Worm (Caenorhabditis elegans) whole organism, early embryonic: Measurements from ENCODE around the gene nish-1.

Experiments used
- aly-1 ChIP-seq: sonication (generic microtip); optimal IDR thresholded peaks from 2 replicates; lab custom pipeline; 2016; ENCODE audit warnings: missing genetic modification characterization, missing compliant biosample characterization
- ama-1 ChIP-seq: fragments of 150-350 bp; optimal IDR thresholded peaks from 2 replicates; lab custom pipeline; 2014
- ceh-13 ChIP-seq: fragments of 200-800 bp; sonication (Bioruptor generic); optimal IDR thresholded peaks from 2 replicates; lab custom pipeline; 2018; ENCODE audit warnings: mild to moderate bottlenecking, missing genetic modification characterization, missing compliant biosample characterization
- ceh-36 ChIP-seq: sonication (generic microtip); optimal IDR thresholded peaks from 2 replicates; lab custom pipeline; 2016; ENCODE audit warnings: missing genetic modification characterization, inconsistent platforms, missing compliant biosample characterization
- ets-7 ChIP-seq: sonication (generic microtip); optimal IDR thresholded peaks from 2 replicates; lab custom pipeline; 2016; ENCODE audit warnings: missing genotype, missing genetic modification characterization, missing compliant biosample characterization
- flt-1 ChIP-seq: fragments of 200-800 bp; sonication (Bioruptor generic); IDR thresholded peaks from 2 replicates; pipeline ENCODE4 v1.3.6; 2022; ENCODE audit warnings: missing genetic modification characterization, missing compliant biosample characterization
- hmbx-1 ChIP-seq: sonication (generic microtip); optimal IDR thresholded peaks from 2 replicates; lab custom pipeline; 2016; ENCODE audit warnings: mild to moderate bottlenecking, missing genetic modification characterization, missing compliant biosample characterization
- hmg-4 ChIP-seq: fragments of 200-800 bp; sonication (Bioruptor generic); optimal IDR thresholded peaks from 2 replicates; lab custom pipeline; 2018; ENCODE audit warnings: mild to moderate bottlenecking, missing genetic modification characterization, missing compliant biosample characterization
- hnd-1 ChIP-seq: sonication (generic microtip); optimal IDR thresholded peaks from 2 replicates; lab custom pipeline; 2016; ENCODE audit warnings: missing genetic modification characterization, missing compliant biosample characterization
- scrt-1 ChIP-seq: fragments of 200-800 bp; sonication (Bioruptor generic); IDR thresholded peaks from 2 replicates; pipeline ENCODE4 v1.3.6; 2022; ENCODE audit warnings: missing genetic modification characterization, missing compliant biosample characterization
- tra-4 ChIP-seq: sonication (generic microtip); optimal IDR thresholded peaks from 2 replicates; lab custom pipeline; 2017; ENCODE audit warnings: missing genetic modification characterization, missing compliant biosample characterization

- TF ChIP-seq ceh-36 (tag; lab: Kevin White, UChicago) (no peak), ceh-13 (GFP tag; lab: Kevin White, UChicago) (no peak), ama-1 (lab: Kevin White, UChicago) (no peak), flt-1 (GFP tag; lab: Robert Waterston, UW) (no peak), ets-7 (no peak), scrt-1 (GFP tag; lab: Robert Waterston, UW) (no peak), hmg-4 (GFP tag; lab: Kevin White, UChicago) (no peak), tra-4 (tag; lab: Kevin White, UChicago) (no peak), hnd-1 (tag; lab: Kevin White, UChicago) (no peak), hmbx-1 (tag; lab: Kevin White, UChicago) (no peak), aly-1 (tag; lab: Kevin White, UChicago) (no peak)
Observed at ce11 chrIV:10891993-10892392, 27.9 kb downstream of the nish-1 start, which contains the start of gene srlf-12.
